Worm (Caenorhabditis elegans) whole organism, mixed stage, embryonic: ENCODE results near the gene ubc-20.

Experiments used
- bed-3 ChIP-seq: fragments of 200-800 bp; sonication (Bioruptor generic); optimal IDR thresholded peaks from 3 replicates; lab custom pipeline; 2018; ENCODE audit warnings: mild to moderate bottlenecking, missing genetic modification characterization, moderate library complexity, missing compliant biosample characterization
- elt-1 ChIP-seq: sonication (generic microtip); optimal IDR thresholded peaks from 2 replicates; lab custom pipeline; 2017; ENCODE audit warnings: missing genetic modification characterization, mild to moderate bottlenecking, missing compliant biosample characterization, antibody characterized with exemption, moderate library complexity, borderline replicate concordance; ENCODE audit not compliant: insufficient read depth
- elt-3 ChIP-seq: fragments of 150-350 bp; optimal IDR thresholded peaks from 2 replicates; lab custom pipeline; 2014; ENCODE audit warnings: missing biosample characterization, missing genetic modification characterization
- flh-1 ChIP-seq: fragments of 200-800 bp; sonication (Bioruptor generic); optimal IDR thresholded peaks from 2 replicates; lab custom pipeline; 2018; ENCODE audit warnings: mild to moderate bottlenecking, missing genetic modification characterization, moderate library complexity, missing compliant biosample characterization
- lin-13 ChIP-seq: fragments of 150-350 bp; optimal IDR thresholded peaks from 2 replicates; lab custom pipeline; 2014; ENCODE audit warnings: missing biosample characterization, missing genetic modification characterization
- lin-32 ChIP-seq: fragments of 200-800 bp; sonication (Bioruptor generic); optimal IDR thresholded peaks from 2 replicates; lab custom pipeline; 2018; ENCODE audit warnings: mild to moderate bottlenecking, missing genetic modification characterization, missing compliant biosample characterization
- nhr-12 ChIP-seq: fragments of 150-350 bp; optimal IDR thresholded peaks from 2 replicates; lab custom pipeline; 2014; ENCODE audit warnings: missing biosample characterization, missing genetic modification characterization
- nhr-237 ChIP-seq: fragments of 150-350 bp; optimal IDR thresholded peaks from 2 replicates; lab custom pipeline; 2014; ENCODE audit warnings: missing biosample characterization, missing genetic modification characterization
- nhr-76 ChIP-seq: sonication (generic microtip); optimal IDR thresholded peaks from 2 replicates; lab custom pipeline; 2017; ENCODE audit warnings: missing biosample characterization, missing genetic modification characterization
- tbx-8 ChIP-seq: fragments of 200-800 bp; sonication (Bioruptor generic); optimal IDR thresholded peaks from 2 replicates; lab custom pipeline; 2018; ENCODE audit warnings: mild to moderate bottlenecking, missing genetic modification characterization, moderate library complexity, missing compliant biosample characterization
- unc-39 ChIP-seq: fragments of 150-350 bp; optimal IDR thresholded peaks from 2 replicates; lab custom pipeline; 2014; ENCODE audit warnings: missing biosample characterization, missing genetic modification characterization
- ztf-11 ChIP-seq: fragments of 150-350 bp; optimal IDR thresholded peaks from 2 replicates; lab custom pipeline; 2014; ENCODE audit warnings: missing biosample characterization, missing genetic modification characterization

- no peak for TF ChIP-seq lin-13 (tag; lab: Kevin White, UChicago)
- TF ChIP-seq nhr-237 (tag; lab: Kevin White, UChicago), result no peak
- no peak for TF ChIP-seq unc-39 (tag; lab: Kevin White, UChicago)
- no peak for TF ChIP-seq tbx-8
- no peak for TF ChIP-seq bed-3 (GFP tag; lab: Kevin White, UChicago)
- TF ChIP-seq flh-1, result no peak
- no peak for TF ChIP-seq nhr-12
- TF ChIP-seq lin-32, result no peak
- TF ChIP-seq nhr-76, result no peak
- TF ChIP-seq elt-1 (tag; lab: Kevin White, UChicago), result no peak
- TF ChIP-seq elt-3 (tag; lab: Kevin White, UChicago), result no peak
- TF ChIP-seq ztf-11, result no peak
Observed at ce11 chrIII:220368-220767, 31.7 kb downstream of the ubc-20 start.
